Worm (Caenorhabditis elegans): ENCODE data around the gene str-101.

- TF ChIP-seq klf-2 (GFP tag; conservative IDR thresholded peaks at IDR 0.05) (no peak), tab-1 (GFP tag; IDR thresholded peaks at IDR 0.05) (no peak)
Observed at ce11 chrV:15664053-15664661, 47.6 kb downstream of the str-101 start.

All from whole organism, midembryonic.